Fruit fly (Drosophila melanogaster): ENCODE measurements around the gene SMC5.

- TF ChIP-seq usp (GFP tag; optimal IDR thresholded peaks at IDR 0.05) = no peak
- TF ChIP-seq EcR (GFP tag; optimal IDR thresholded peaks at IDR 0.05) = no peak
- no peak for TF ChIP-seq psq (optimal IDR thresholded peaks at IDR 0.05)
- TF ChIP-seq CG8478 (optimal IDR thresholded peaks at IDR 0.05) = no peak
- TF ChIP-seq pan (optimal IDR thresholded peaks at IDR 0.05) = no peak
- no peak for TF ChIP-seq Dll (optimal IDR thresholded peaks at IDR 0.05)
These were observed 26.9 kb upstream of the SMC5 start, which contains the start of gene CG33290 for dm6 chr3L:21542059-21542458.
